Worm (Caenorhabditis elegans) whole organism, L1 larva: Measurements from ENCODE around the gene npl-4.2.

Experiments used
- blmp-1 ChIP-seq: fragments of 150-350 bp; optimal IDR thresholded peaks from 2 replicates; lab custom pipeline; 2014; ENCODE audit warnings: missing biosample characterization, missing genetic modification characterization
- ces-1 ChIP-seq: fragments of 150-350 bp; optimal IDR thresholded peaks from 2 replicates; lab custom pipeline; 2014; ENCODE audit warnings: missing biosample characterization, missing genetic modification reagents, missing genetic modification characterization
- egl-27 ChIP-seq, 2 experiments: fragments of 150-350 bp in 1 of 2; sonication (generic microtip); optimal IDR thresholded peaks; 3 replicates each; lab custom pipeline; 2017 to 2018; ENCODE audit warnings: missing biosample characterization in 2 of 2, missing genetic modification characterization in 2 of 2, missing genetic modification reagents in 2 of 2
- elt-3 ChIP-seq, 6 experiments: fragments of 150-350 bp in 1 of 6; sonication (generic microtip); optimal IDR thresholded peaks; 2 replicates each; lab custom pipeline; 2017 to 2018; ENCODE audit warnings: missing biosample characterization in 6 of 6, missing genetic modification characterization in 6 of 6, inconsistent platforms in 1 of 6
- fos-1 ChIP-seq: fragments of 150-350 bp; optimal IDR thresholded peaks from 2 replicates; lab custom pipeline; 2014; ENCODE audit warnings: missing biosample characterization, missing genetic modification characterization
- nhr-237 ChIP-seq: fragments of 150-350 bp; optimal IDR thresholded peaks from 2 replicates; lab custom pipeline; 2014; ENCODE audit warnings: missing biosample characterization, missing genetic modification characterization
- nhr-28 ChIP-seq: fragments of 150-350 bp; optimal IDR thresholded peaks from 2 replicates; lab custom pipeline; 2014; ENCODE audit warnings: missing biosample characterization, missing genetic modification characterization
- nhr-76 ChIP-seq: sonication (generic microtip); optimal IDR thresholded peaks from 2 replicates; lab custom pipeline; 2017; ENCODE audit warnings: missing biosample characterization, missing genetic modification characterization
- snpc-4 ChIP-seq: fragments of 150-350 bp; optimal IDR thresholded peaks from 2 replicates; lab custom pipeline; 2014; ENCODE audit warnings: missing biosample characterization, missing genetic modification characterization
- unc-62 ChIP-seq: fragments of 150-350 bp; optimal IDR thresholded peaks from 2 replicates; lab custom pipeline; 2014; ENCODE audit warnings: missing biosample characterization, missing genetic modification reagents, missing genetic modification characterization
- unc-86 ChIP-seq: sonication (generic microtip); optimal IDR thresholded peaks from 2 replicates; lab custom pipeline; 2016; ENCODE audit warnings: missing genetic modification characterization, missing compliant biosample characterization

DNA sequence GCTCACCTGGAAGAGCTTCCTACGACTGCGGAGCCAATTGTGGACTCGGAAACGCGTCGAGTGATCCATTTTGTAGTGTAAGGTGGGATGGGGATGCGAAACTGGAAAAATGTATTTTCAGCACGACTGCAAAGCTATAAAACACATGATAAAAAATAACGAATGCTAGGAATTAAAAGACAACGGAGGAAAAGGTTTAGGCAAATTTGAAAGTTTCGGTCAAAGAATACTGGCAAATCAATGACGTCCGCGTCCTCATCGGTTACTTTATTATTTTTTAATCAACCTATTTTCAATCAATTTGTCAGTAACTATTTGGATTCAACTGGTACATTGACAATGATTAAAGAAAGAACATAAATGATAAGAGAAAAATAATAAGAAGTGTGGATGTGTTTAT, 14.9 kb upstream of the npl-4.2 start, which contains the start of gene C17G10.7:
- TF ChIP-seq nhr-237 (tag; lab: Kevin White, UChicago) = no peak
- TF ChIP-seq unc-62 = no peak
- TF ChIP-seq nhr-76 (tag; lab: Kevin White, UChicago) = no peak
- no peak for TF ChIP-seq elt-3 (tag; optimal IDR thresholded peaks at IDR 0.05; lab: Kevin White, UChicago)
- TF ChIP-seq egl-27 (tag; optimal IDR thresholded peaks at IDR 0.05; lab: Kevin White, UChicago) = no peak
- no peak for TF ChIP-seq blmp-1 (tag; lab: Kevin White, UChicago)
- no peak for TF ChIP-seq ces-1
- TF ChIP-seq fos-1 (tag; lab: Kevin White, UChicago) = no peak
- TF ChIP-seq snpc-4 (tag; lab: Kevin White, UChicago) = no peak
- TF ChIP-seq nhr-28 (tag; lab: Kevin White, UChicago) = no peak
- no peak for TF ChIP-seq unc-86 (tag; lab: Kevin White, UChicago)
